Worm (Caenorhabditis elegans) whole organism, late embryonic: ENCODE data around the gene M03B6.1.

ENCODE experiments used
- C08G9.2 ChIP-seq: sonication (generic microtip); optimal IDR thresholded peaks from 2 replicates; lab custom pipeline; 2016; ENCODE audit warnings: mild to moderate bottlenecking, missing genetic modification characterization, moderate library complexity, missing compliant biosample characterization
- C38D4.7 ChIP-seq: fragments of 200-800 bp; sonication (Bioruptor generic); optimal IDR thresholded peaks from 2 replicates; lab custom pipeline; 2018; ENCODE audit warnings: mild to moderate bottlenecking, missing genetic modification characterization, moderate library complexity, missing compliant biosample characterization
- K02D7.2 ChIP-seq: sonication (generic microtip); optimal IDR thresholded peaks from 2 replicates; lab custom pipeline; 2017; ENCODE audit warnings: mild to moderate bottlenecking, missing genetic modification characterization, missing compliant biosample characterization
- K09A11.1 ChIP-seq: sonication (generic microtip); optimal IDR thresholded peaks from 2 replicates; lab custom pipeline; 2017; ENCODE audit warnings: antibody characterized with exemption, mild to moderate bottlenecking, missing genetic modification characterization, missing compliant biosample characterization; ENCODE audit not compliant: insufficient read depth
- T23F11.4 ChIP-seq: fragments of 200-800 bp; sonication (Bioruptor generic); optimal IDR thresholded peaks from 2 replicates; lab custom pipeline; 2018; ENCODE audit warnings: mild to moderate bottlenecking, missing genetic modification characterization, missing compliant biosample characterization
- ceh-18 ChIP-seq: sonication (generic microtip); optimal IDR thresholded peaks from 2 replicates; lab custom pipeline; 2016; ENCODE audit warnings: missing genetic modification characterization, missing compliant biosample characterization
- ceh-19 ChIP-seq: fragments of 200-800 bp; sonication (Bioruptor generic); optimal IDR thresholded peaks from 2 replicates; lab custom pipeline; 2018; ENCODE audit warnings: mild to moderate bottlenecking, missing genetic modification characterization, missing compliant biosample characterization
- ceh-2 ChIP-seq: sonication (generic microtip); optimal IDR thresholded peaks from 2 replicates; lab custom pipeline; 2016; ENCODE audit warnings: missing genotype, missing genetic modification characterization, missing compliant biosample characterization
- ceh-24 ChIP-seq: sonication (generic microtip); optimal IDR thresholded peaks from 2 replicates; lab custom pipeline; 2016; ENCODE audit warnings: mild to moderate bottlenecking, missing genetic modification characterization, missing compliant biosample characterization
- ceh-30 ChIP-seq: fragments of 150-350 bp; optimal IDR thresholded peaks from 2 replicates; lab custom pipeline; 2014; ENCODE audit warnings: missing biosample characterization, missing genetic modification characterization
- ceh-31 ChIP-seq: sonication (generic microtip); optimal IDR thresholded peaks from 2 replicates; lab custom pipeline; 2016; ENCODE audit warnings: missing genetic modification characterization, missing compliant biosample characterization
- ceh-34 ChIP-seq: sonication (generic microtip); optimal IDR thresholded peaks from 2 replicates; lab custom pipeline; 2016; ENCODE audit warnings: mild to moderate bottlenecking, missing genetic modification characterization, missing compliant biosample characterization
- ceh-6 ChIP-seq: fragments of 200-800 bp; sonication (Bioruptor generic); optimal IDR thresholded peaks from 2 replicates; lab custom pipeline; 2018; ENCODE audit warnings: mild to moderate bottlenecking, missing genetic modification characterization, missing compliant biosample characterization
- che-1 ChIP-seq: sonication (generic microtip); optimal IDR thresholded peaks from 2 replicates; lab custom pipeline; 2016; ENCODE audit warnings: mild to moderate bottlenecking, missing genetic modification characterization, missing compliant biosample characterization
- elt-4 ChIP-seq: sonication (generic microtip); optimal IDR thresholded peaks from 2 replicates; lab custom pipeline; 2016; ENCODE audit warnings: missing genetic modification characterization, missing compliant biosample characterization
- ets-4 ChIP-seq: sonication (generic microtip); optimal IDR thresholded peaks from 2 replicates; lab custom pipeline; 2016; ENCODE audit warnings: missing genetic modification characterization, missing compliant biosample characterization
- fkh-10 ChIP-seq: fragments of 150-350 bp; optimal IDR thresholded peaks from 2 replicates; lab custom pipeline; 2014; ENCODE audit warnings: missing biosample characterization, missing genetic modification reagents, missing genetic modification characterization
- fkh-6 ChIP-seq: sonication (generic microtip); optimal IDR thresholded peaks from 2 replicates; lab custom pipeline; 2016; ENCODE audit warnings: missing genetic modification characterization, missing compliant biosample characterization
- gmeb-2 ChIP-seq: sonication (generic microtip); optimal IDR thresholded peaks from 2 replicates; lab custom pipeline; 2016; ENCODE audit warnings: missing genetic modification characterization, inconsistent platforms, missing compliant biosample characterization
- hlh-13 ChIP-seq: fragments of 200-800 bp; sonication (Bioruptor generic); optimal IDR thresholded peaks from 2 replicates; lab custom pipeline; 2018; ENCODE audit warnings: mild to moderate bottlenecking, missing genetic modification characterization, missing compliant biosample characterization
- hlh-30 ChIP-seq: sonication (generic microtip); optimal IDR thresholded peaks from 2 replicates; lab custom pipeline; 2017; ENCODE audit warnings: antibody characterized with exemption, missing genetic modification characterization, missing compliant biosample characterization; ENCODE audit not compliant: insufficient read depth
- hlh-8 ChIP-seq: sonication (generic microtip); optimal IDR thresholded peaks from 2 replicates; lab custom pipeline; 2016; ENCODE audit warnings: missing genotype, missing genetic modification characterization, missing compliant biosample characterization
- lin-11 ChIP-seq: fragments of 200-800 bp; sonication (Bioruptor generic); optimal IDR thresholded peaks from 2 replicates; lab custom pipeline; 2018; ENCODE audit warnings: mild to moderate bottlenecking, missing genetic modification characterization, missing compliant biosample characterization
- madf-2 ChIP-seq: sonication (generic microtip); optimal IDR thresholded peaks from 2 replicates; lab custom pipeline; 2017; ENCODE audit warnings: missing genetic modification characterization, missing compliant biosample characterization
- mec-3 ChIP-seq: sonication (generic microtip); optimal IDR thresholded peaks from 2 replicates; lab custom pipeline; 2016; ENCODE audit warnings: borderline replicate concordance, missing genetic modification characterization, missing compliant biosample characterization
- nhr-11 ChIP-seq: fragments of 150-350 bp; optimal IDR thresholded peaks from 2 replicates; lab custom pipeline; 2014; ENCODE audit warnings: missing biosample characterization, missing genetic modification characterization
- pag-3 ChIP-seq: sonication (generic microtip); optimal IDR thresholded peaks from 2 replicates; lab custom pipeline; 2016; ENCODE audit warnings: missing compliant biosample characterization, missing genetic modification characterization, borderline replicate concordance
- pat-9 ChIP-seq: fragments of 200-800 bp; sonication (Bioruptor generic); optimal IDR thresholded peaks from 2 replicates; lab custom pipeline; 2018; ENCODE audit warnings: mild to moderate bottlenecking, missing genetic modification characterization, moderate library complexity, missing compliant biosample characterization
- pha-4 ChIP-seq: fragments of 150-350 bp; optimal IDR thresholded peaks from 2 replicates; lab custom pipeline; 2018; ENCODE audit warnings: missing biosample characterization, missing genetic modification reagents, missing genetic modification characterization
- pqm-1 ChIP-seq: sonication (generic microtip); optimal IDR thresholded peaks from 2 replicates; lab custom pipeline; 2016; ENCODE audit warnings: missing genetic modification characterization, missing compliant biosample characterization
- pros-1 ChIP-seq: fragments of 150-350 bp; optimal IDR thresholded peaks from 2 replicates; lab custom pipeline; 2014; ENCODE audit warnings: missing biosample characterization, missing genetic modification reagents, missing genetic modification characterization
- rnt-1 ChIP-seq: sonication (generic microtip); optimal IDR thresholded peaks from 2 replicates; lab custom pipeline; 2016; ENCODE audit warnings: missing genetic modification characterization, missing compliant biosample characterization
- sdc-2 ChIP-seq: sonication (generic microtip); optimal IDR thresholded peaks from 2 replicates; lab custom pipeline; 2016; ENCODE audit warnings: missing genotype, missing genetic modification characterization, missing compliant biosample characterization
- sox-2 ChIP-seq: fragments of 200-800 bp; sonication (Bioruptor generic); IDR thresholded peaks from 2 replicates; pipeline ENCODE4 v1.3.6; 2022; ENCODE audit warnings: missing genetic modification reagents, missing genetic modification characterization, missing compliant biosample characterization
- tbx-7 ChIP-seq: sonication (generic microtip); optimal IDR thresholded peaks from 2 replicates; lab custom pipeline; 2016; ENCODE audit warnings: missing genotype, missing genetic modification characterization, missing compliant biosample characterization
- ttx-3 ChIP-seq: sonication (generic microtip); optimal IDR thresholded peaks from 2 replicates; lab custom pipeline; 2016; ENCODE audit warnings: missing genetic modification reagents, missing genetic modification characterization, missing compliant biosample characterization
- unc-3 ChIP-seq, 2 experiments: fragments of 200-800 bp in 1 of 2; sonication (Bioruptor generic) in 1 of 2; sonication (generic microtip) in 1 of 2; conservative IDR thresholded peaks in 1 of 2; optimal IDR thresholded peaks in 1 of 2; 2 replicates each; pipeline versions ENCODE4 v1.3.6 to Lab custom; 2016 to 2022; ENCODE audit warnings: missing compliant biosample characterization in 2 of 2, missing genetic modification characterization in 2 of 2, missing genetic modification reagents in 1 of 2
- unc-55 ChIP-seq: sonication (generic microtip); optimal IDR thresholded peaks from 2 replicates; lab custom pipeline; 2017; ENCODE audit warnings: missing biosample characterization, missing genetic modification reagents, missing genetic modification characterization
- zip-5 ChIP-seq: sonication (generic microtip); optimal IDR thresholded peaks from 2 replicates; lab custom pipeline; 2016; ENCODE audit warnings: missing genetic modification characterization, missing compliant biosample characterization

The M03B6.1 gene

DNA sequence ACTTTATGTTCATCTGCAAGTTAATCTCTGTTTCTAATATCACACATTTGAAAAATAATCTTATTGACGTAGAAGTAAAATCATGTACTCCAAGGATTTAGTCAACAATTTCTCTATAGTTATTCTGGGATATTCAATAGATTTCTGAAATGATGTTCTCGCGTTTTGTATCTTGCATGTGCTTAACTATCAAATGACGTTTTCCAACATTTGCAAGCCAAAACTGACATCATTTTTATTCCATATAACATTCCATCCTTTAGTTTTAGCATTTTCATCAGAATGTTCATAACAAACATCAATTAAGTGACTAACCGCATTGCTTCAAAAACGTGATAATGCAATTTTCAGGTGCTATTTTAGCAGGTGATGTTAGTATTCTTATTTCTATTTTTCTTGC, 3.4 kb upstream of the M03B6.1 start:
- TF ChIP-seq ceh-24 (tag; lab: Kevin White, UChicago) (no peak), lin-11 (tag; lab: Kevin White, UChicago) (no peak), mec-3 (tag; lab: Kevin White, UChicago) (no peak), ceh-6 (no peak), K02D7.2 (tag; lab: Kevin White, UChicago) (no peak), pqm-1 (tag; lab: Kevin White, UChicago) (no peak), hlh-13 (GFP tag; lab: Kevin White, UChicago) (no peak), zip-5 (tag; lab: Kevin White, UChicago) (no peak)
- TF ChIP-seq, all 69 proteins: peak for 0

DNA sequence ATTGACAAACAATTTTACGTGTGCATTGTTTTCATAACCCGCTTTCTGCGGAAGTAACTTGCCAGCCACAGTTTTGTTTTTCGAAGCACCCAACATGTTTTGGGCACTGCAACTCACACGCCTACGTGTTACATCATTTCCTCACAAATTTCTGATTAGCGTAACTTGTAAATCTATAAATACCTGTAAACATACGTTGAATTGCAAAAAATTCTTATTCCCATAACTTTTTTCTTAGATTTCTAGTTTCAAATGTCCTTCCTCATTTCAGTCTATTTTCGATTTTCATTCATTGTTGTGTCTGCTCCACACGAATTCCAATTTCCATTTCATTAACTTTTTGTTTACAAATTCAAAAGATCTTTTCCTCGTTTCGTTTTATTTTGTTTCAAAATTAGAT, 1.1 kb upstream of the M03B6.1 start:
- no peak for TF ChIP-seq rnt-1 (tag; lab: Kevin White, UChicago)
- no peak for TF ChIP-seq pat-9
- no peak for TF ChIP-seq pag-3 (tag; lab: Kevin White, UChicago)
- TF ChIP-seq ceh-18 (tag; lab: Kevin White, UChicago): no peak
- no peak for TF ChIP-seq ttx-3 (tag; lab: Kevin White, UChicago)
- TF ChIP-seq hlh-8 (tag; lab: Kevin White, UChicago): no peak
- TF ChIP-seq fkh-6 (tag; lab: Kevin White, UChicago): no peak
- TF ChIP-seq hlh-30 (tag; lab: Kevin White, UChicago): no peak
- no peak for TF ChIP-seq ets-4
- no peak for TF ChIP-seq C08G9.2 (tag; lab: Kevin White, UChicago)
- TF ChIP-seq T23F11.4: no peak
- no peak for TF ChIP-seq K02D7.2 (tag; lab: Kevin White, UChicago)
- TF ChIP-seq lin-11 (tag; lab: Kevin White, UChicago): no peak
- TF ChIP-seq unc-3 (GFP tag; conservative IDR thresholded peaks at IDR 0.05; lab: Robert Waterston, UW): no peak
- no peak for TF ChIP-seq unc-3 (tag; optimal IDR thresholded peaks at IDR 0.05; lab: Kevin White, UChicago)
- no peak for TF ChIP-seq gmeb-2
- TF ChIP-seq tbx-7 (tag; lab: Kevin White, UChicago): no peak
- no peak for TF ChIP-seq che-1 (tag; lab: Kevin White, UChicago)
- no peak for TF ChIP-seq ceh-2 (tag; lab: Kevin White, UChicago)

DNA sequence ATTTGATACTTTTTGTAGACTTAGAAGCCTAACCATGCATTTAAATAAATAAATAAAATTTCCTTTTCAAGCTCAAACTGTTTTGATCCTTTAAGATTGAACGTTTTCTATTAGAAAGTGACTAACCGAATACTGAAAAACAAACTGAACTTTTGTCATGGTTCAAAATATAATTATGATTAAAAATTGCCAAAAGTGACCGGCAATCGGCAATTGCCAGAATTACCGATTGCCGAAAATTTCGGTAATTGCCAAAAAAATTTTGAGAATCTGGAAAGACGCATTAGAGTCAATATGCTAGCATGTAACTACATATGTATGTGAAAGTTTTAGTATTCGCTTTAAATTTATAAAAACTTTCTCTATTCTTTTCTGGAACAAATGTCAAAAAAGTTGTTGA, 2.3 kb downstream of the M03B6.1 start, which contains the start of gene M03B6.5:
Gene M03B6.5, plus strand, starts transcription at position 301 of the 400 bp plus-strand sequence.
- no peak for TF ChIP-seq sox-2
- no peak for TF ChIP-seq nhr-11
- no peak for TF ChIP-seq elt-4 (tag; lab: Kevin White, UChicago)
- no peak for TF ChIP-seq ceh-2 (tag; lab: Kevin White, UChicago)
- no peak for TF ChIP-seq pha-4
- no peak for TF ChIP-seq ceh-31 (tag; lab: Kevin White, UChicago)
- TF ChIP-seq fkh-10 (GFP tag; lab: Kevin White, UChicago): no peak
- no peak for TF ChIP-seq ceh-30 (tag; lab: Kevin White, UChicago)
- TF ChIP-seq K02D7.2 (tag; lab: Kevin White, UChicago): no peak
- TF ChIP-seq madf-2: no peak
- TF ChIP-seq, all 69 proteins: peak for 0

DNA sequence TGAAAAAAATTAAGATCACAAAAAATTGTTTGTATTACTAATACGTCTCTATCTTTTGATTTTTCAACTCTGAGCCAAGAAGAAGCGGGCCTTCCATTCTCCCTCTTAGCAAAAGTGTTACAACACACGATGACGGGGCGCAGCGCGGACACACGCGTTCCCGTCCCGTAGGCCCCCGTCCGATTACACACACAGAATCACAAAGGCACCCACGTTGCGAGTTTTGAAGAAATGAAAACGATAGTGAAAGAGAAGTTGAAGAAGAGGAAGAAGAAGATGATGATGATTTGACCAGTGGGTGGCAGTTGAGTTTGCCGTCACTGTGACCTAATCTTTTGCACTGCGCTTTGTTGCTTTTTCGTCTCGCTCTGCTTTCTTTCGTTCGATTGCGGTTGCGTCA, 4.6 kb downstream of the M03B6.1 start:
- no peak for TF ChIP-seq unc-55 (GFP tag; lab: Kevin White, UChicago)
- TF ChIP-seq mec-3 (tag; lab: Kevin White, UChicago): no peak
- no peak for TF ChIP-seq K09A11.1 (tag; lab: Kevin White, UChicago)
- TF ChIP-seq ttx-3 (tag; lab: Kevin White, UChicago): no peak

DNA sequence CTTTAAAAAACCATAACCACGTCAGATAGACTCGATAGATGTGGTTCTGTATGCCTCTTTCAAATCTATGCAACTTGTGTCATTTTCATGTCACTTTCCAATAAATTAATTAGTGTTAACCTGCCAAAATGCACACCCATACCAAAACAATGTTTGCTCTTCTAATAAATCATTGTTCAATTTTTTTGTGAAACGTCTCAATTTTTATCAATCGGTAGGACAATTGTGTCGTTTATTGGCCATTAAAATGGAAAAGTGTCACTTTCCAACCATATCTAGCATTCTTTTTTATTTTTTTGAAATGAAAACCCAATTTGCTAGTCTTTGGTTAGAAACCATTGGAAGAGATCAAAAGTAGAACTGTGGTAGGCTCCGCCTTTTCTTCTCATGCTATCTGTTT, 8.9 kb downstream of the M03B6.1 start:
- no peak for TF ChIP-seq C38D4.7 (GFP tag; lab: Kevin White, UChicago)
- no peak for TF ChIP-seq pag-3 (tag; lab: Kevin White, UChicago)
- TF ChIP-seq pros-1 (tag; lab: Kevin White, UChicago): no peak
- TF ChIP-seq ets-4: no peak
- TF ChIP-seq sdc-2 (tag; lab: Kevin White, UChicago): no peak
- TF ChIP-seq zip-5 (tag; lab: Kevin White, UChicago): no peak
- TF ChIP-seq ceh-19 (GFP tag; lab: Kevin White, UChicago): no peak
- no peak for TF ChIP-seq ceh-34 (tag; lab: Kevin White, UChicago)
